1 fruit fly cellular context compared by ENCODE assay signal in genomic region chr3R:11216156-11216630, dm6.
TF ChIP-seq lines count a peak whose summit lies in the region.

RpS25 (minus strand) TSS chr3R:11216287.
CG4820 (plus strand) TSS chr3R:11216535.

TF ChIP-seq in whole organism, embryonic, 481 proteins besides CTCF, POLR2A, EP300 and RAD21 (continued from another document and continues in another):
- TF ChIP-seq Pdp1 (GFP tag; optimal IDR thresholded peaks at IDR 0.05; lab: Kevin White, UChicago): peak; percentile 86 to 91
- peak; percentile 75 for TF ChIP-seq CG3838 (GFP tag; optimal IDR thresholded peaks at IDR 0.05; lab: Kevin White, UChicago)
- peak; percentile 82 for TF ChIP-seq CG9437 (GFP tag; optimal IDR thresholded peaks at IDR 0.05; lab: Kevin White, UChicago)
- peak; percentile 72 for TF ChIP-seq lmd (GFP tag; IDR thresholded peaks at IDR 0.05; lab: Robert Waterston, UW)
- TF ChIP-seq toy (GFP tag; IDR thresholded peaks at IDR 0.05; lab: Robert Waterston, UW): peak; percentile 36; the same call in 1 of the 2 replicates
- peak; percentile 73 for TF ChIP-seq cwo (GFP tag; optimal IDR thresholded peaks at IDR 0.05; lab: Kevin White, UChicago)
- TF ChIP-seq CG9876 (GFP tag; optimal IDR thresholded peaks at IDR 0.05; lab: Kevin White, UChicago): peak; percentile 92
- peak; percentile 96 for TF ChIP-seq bcd (GFP tag; optimal IDR thresholded peaks at IDR 0.05; lab: Kevin White, UChicago)
- peak; percentile 84 for TF ChIP-seq CG15269 (tag; optimal IDR thresholded peaks at IDR 0.05; lab: Kevin White, UChicago)
- TF ChIP-seq Lhr (GFP tag; optimal IDR thresholded peaks at IDR 0.05; lab: Kevin White, UChicago): peak; percentile 90
- TF ChIP-seq Neu2 (GFP tag; optimal IDR thresholded peaks at IDR 0.05; lab: Kevin White, UChicago; ENCODE audit: borderline replicate concordance): peak; percentile 85
- peak; percentile 88 for TF ChIP-seq stwl (tag; optimal IDR thresholded peaks at IDR 0.05; lab: Kevin White, UChicago)
- TF ChIP-seq HLHmδ (GFP tag; optimal IDR thresholded peaks at IDR 0.05; lab: Kevin White, UChicago): peak; percentile 99
- peak; percentile 94 for TF ChIP-seq B-H2 (GFP tag; optimal IDR thresholded peaks at IDR 0.05; lab: Kevin White, UChicago)
- peak; percentile 72 for TF ChIP-seq chn (GFP tag; optimal IDR thresholded peaks at IDR 0.05; lab: Kevin White, UChicago)
- TF ChIP-seq Nf-YA (GFP tag; IDR thresholded peaks at IDR 0.05; lab: Robert Waterston, UW): peak; percentile 79
- TF ChIP-seq gcm2 (GFP tag; optimal IDR thresholded peaks at IDR 0.05; lab: Kevin White, UChicago): peak; percentile 86
- TF ChIP-seq wdn (GFP tag; IDR thresholded peaks at IDR 0.05; lab: Robert Waterston, UW): peak; percentile 77
- peak; percentile 94 for TF ChIP-seq shn (GFP tag; optimal IDR thresholded peaks at IDR 0.05; lab: Kevin White, UChicago)
- peak; percentile 92 for TF ChIP-seq CG33557 (GFP tag; optimal IDR thresholded peaks at IDR 0.05; lab: Kevin White, UChicago)
- TF ChIP-seq her (GFP tag; optimal IDR thresholded peaks at IDR 0.05; lab: Kevin White, UChicago): peak; percentile 91
- peak; percentile 77; the same call in 1 of the 2 replicates for TF ChIP-seq seq (GFP tag; IDR thresholded peaks at IDR 0.05; lab: Robert Waterston, UW)
- TF ChIP-seq CG3407 (GFP tag; optimal IDR thresholded peaks at IDR 0.05; lab: Kevin White, UChicago): peak; percentile 87
- peak; percentile 86 for TF ChIP-seq Bdp1 (GFP tag; optimal IDR thresholded peaks at IDR 0.05; lab: Kevin White, UChicago)
- peak; percentile 85 for TF ChIP-seq Hey (tag; optimal IDR thresholded peaks at IDR 0.05; lab: Kevin White, UChicago)
- peak; percentile 92 for TF ChIP-seq CG2875 (GFP tag; optimal IDR thresholded peaks at IDR 0.05; lab: Kevin White, UChicago)
- peak; percentile 92 for TF ChIP-seq Hsf (GFP tag; optimal IDR thresholded peaks at IDR 0.05; lab: Kevin White, UChicago)
- peak; percentile 9 for TF ChIP-seq CG15073 (GFP tag; optimal IDR thresholded peaks at IDR 0.05; lab: Kevin White, UChicago)
- peak; percentile 74 for TF ChIP-seq CG3065 (GFP tag; optimal IDR thresholded peaks at IDR 0.05; lab: Kevin White, UChicago)
- no peak for TF ChIP-seq dan (GFP tag; IDR thresholded peaks at IDR 0.05; lab: Robert Waterston, UW)
- peak; percentile 91 for TF ChIP-seq MBD-R2 (GFP tag; IDR thresholded peaks at IDR 0.05; lab: Robert Waterston, UW)
- TF ChIP-seq CG8944 (GFP tag; optimal IDR thresholded peaks at IDR 0.05; lab: Kevin White, UChicago): peak; percentile 80
- peak; percentile 62 for TF ChIP-seq CG4282 (GFP tag; optimal IDR thresholded peaks at IDR 0.05; lab: Kevin White, UChicago)
- peak; percentile 77 for TF ChIP-seq CG31224 (GFP tag; IDR thresholded peaks at IDR 0.05; lab: Robert Waterston, UW)
- TF ChIP-seq ash1 (GFP tag; optimal IDR thresholded peaks at IDR 0.05; lab: Kevin White, UChicago): peak; percentile 93
- TF ChIP-seq CG14860 (GFP tag; IDR thresholded peaks at IDR 0.05; lab: Robert Waterston, UW; ENCODE audit: partially characterized antibody): peak; percentile 77
- TF ChIP-seq CG10274 (GFP tag; optimal IDR thresholded peaks at IDR 0.05; lab: Kevin White, UChicago): peak; percentile 88
- TF ChIP-seq ham (GFP tag; IDR thresholded peaks at IDR 0.05; lab: Robert Waterston, UW): peak; percentile 55; the same call in 1 of the 2 replicates
- peak; percentile 90 for TF ChIP-seq CG34422 (GFP tag; IDR thresholded peaks at IDR 0.05; lab: Robert Waterston, UW)
- TF ChIP-seq CG30020 (tag; optimal IDR thresholded peaks at IDR 0.05; lab: Kevin White, UChicago): peak; percentile 84
- peak; percentile 67 for TF ChIP-seq rib (GFP tag; IDR thresholded peaks at IDR 0.05; lab: Robert Waterston, UW)
- TF ChIP-seq cad (GFP tag; optimal IDR thresholded peaks at IDR 0.05; lab: Kevin White, UChicago): no peak
- TF ChIP-seq ase (GFP tag; IDR thresholded peaks at IDR 0.05; lab: Robert Waterston, UW): peak; percentile 77
- TF ChIP-seq Sox102F (GFP tag; optimal IDR thresholded peaks at IDR 0.05; lab: Kevin White, UChicago): peak; percentile 72
- TF ChIP-seq tgo (GFP tag; IDR thresholded peaks at IDR 0.05; lab: Robert Waterston, UW): peak; percentile 88
- TF ChIP-seq CG17802 (tag; optimal IDR thresholded peaks at IDR 0.05; lab: Kevin White, UChicago): peak; percentile 82
- peak; percentile 87 for TF ChIP-seq ATbp (GFP tag; optimal IDR thresholded peaks at IDR 0.05; lab: Kevin White, UChicago)
- peak; percentile 73 for TF ChIP-seq fd96Cb (tag; optimal IDR thresholded peaks at IDR 0.05; lab: Kevin White, UChicago)
- peak; percentile 15 for TF ChIP-seq Ravus (GFP tag; IDR thresholded peaks at IDR 0.05; lab: Robert Waterston, UW)
- peak; percentile 38; the same call in 2 of the 4 replicates for TF ChIP-seq Gug (GFP tag; IDR thresholded peaks at IDR 0.05; lab: Robert Waterston, UW)
- TF ChIP-seq nerfin-2 (GFP tag; IDR thresholded peaks at IDR 0.05; lab: Robert Waterston, UW; ENCODE audit: partially characterized antibody): peak; percentile 72
- peak; percentile 83 for TF ChIP-seq CG30431 (GFP tag; optimal IDR thresholded peaks at IDR 0.05; lab: Kevin White, UChicago)
- TF ChIP-seq Eip74EF (GFP tag; optimal IDR thresholded peaks at IDR 0.05; lab: Kevin White, UChicago): peak in 1 of 2 experiments; percentile 84
- TF ChIP-seq ssp (GFP tag; IDR thresholded peaks at IDR 0.05; lab: Robert Waterston, UW): peak; percentile 72
- peak; percentile 85 for TF ChIP-seq dmrt11E (tag; optimal IDR thresholded peaks at IDR 0.05; lab: Kevin White, UChicago)
- peak; percentile 84 for TF ChIP-seq H2.0 (GFP tag; IDR thresholded peaks at IDR 0.05; lab: Robert Waterston, UW)
- TF ChIP-seq NC2α (GFP tag; optimal IDR thresholded peaks at IDR 0.05; lab: Kevin White, UChicago): peak; percentile 84
- peak; percentile 90 for TF ChIP-seq CG6854 (GFP tag; optimal IDR thresholded peaks at IDR 0.05; lab: Kevin White, UChicago)
- TF ChIP-seq fru (optimal IDR thresholded peaks at IDR 0.05; lab: Kevin White, UChicago): no peak
- peak; percentile 98 for TF ChIP-seq NC2β (GFP tag; optimal IDR thresholded peaks at IDR 0.05; lab: Kevin White, UChicago)
- no peak for TF ChIP-seq Lpt (GFP tag; optimal IDR thresholded peaks at IDR 0.05; lab: Kevin White, UChicago)
- peak; percentile 96 for TF ChIP-seq CG14710 (tag; optimal IDR thresholded peaks at IDR 0.05; lab: Kevin White, UChicago)
- TF ChIP-seq CG15514 (GFP tag; optimal IDR thresholded peaks at IDR 0.05; lab: Kevin White, UChicago): peak; percentile 93
- TF ChIP-seq Hmx (GFP tag; optimal IDR thresholded peaks at IDR 0.05; lab: Kevin White, UChicago): peak; percentile 25
- no peak for TF ChIP-seq h (optimal IDR thresholded peaks at IDR 0.05; lab: Kevin White, UChicago)
- peak; percentile 80; the same call in 2 of the 3 replicates for TF ChIP-seq hb (GFP tag; IDR thresholded peaks at IDR 0.05; lab: Robert Waterston, UW; ENCODE audit: partially characterized antibody)
- TF ChIP-seq CG12104 (GFP tag; optimal IDR thresholded peaks at IDR 0.05; lab: Kevin White, UChicago): peak; percentile 93
- TF ChIP-seq Mrtf (GFP tag; IDR thresholded peaks at IDR 0.05; lab: Robert Waterston, UW): peak; percentile 82
- peak; percentile 70 for TF ChIP-seq GATAe (GFP tag; conservative IDR thresholded peaks at IDR 0.05; lab: Robert Waterston, UW)
- TF ChIP-seq sisA (GFP tag; IDR thresholded peaks at IDR 0.05; lab: Robert Waterston, UW): peak; percentile 40; the same call in 1 of the 2 replicates
- peak; percentile 89 for TF ChIP-seq sens-2 (GFP tag; IDR thresholded peaks at IDR 0.05; lab: Robert Waterston, UW)
- peak; percentile 84 for TF ChIP-seq CG1792 (GFP tag; optimal IDR thresholded peaks at IDR 0.05; lab: Kevin White, UChicago)
- peak; percentile 88 for TF ChIP-seq CG11723 (GFP tag; optimal IDR thresholded peaks at IDR 0.05; lab: Kevin White, UChicago)
- peak; percentile 78 for TF ChIP-seq Spps (tag; optimal IDR thresholded peaks at IDR 0.05; lab: Kevin White, UChicago)
- TF ChIP-seq tio (GFP tag; optimal IDR thresholded peaks at IDR 0.05; lab: Kevin White, UChicago): no peak
- TF ChIP-seq Bteb2 (GFP tag; optimal IDR thresholded peaks at IDR 0.05; lab: Kevin White, UChicago): peak; percentile 87
- TF ChIP-seq tup (GFP tag; optimal IDR thresholded peaks at IDR 0.05; lab: Kevin White, UChicago): peak; percentile 53
- TF ChIP-seq CG11504 (tag; optimal IDR thresholded peaks at IDR 0.05; lab: Kevin White, UChicago): peak; percentile 84
- TF ChIP-seq CG10565 (GFP tag; optimal IDR thresholded peaks at IDR 0.05; lab: Kevin White, UChicago): peak; percentile 59
- peak; percentile 62; the same call in 1 of the 2 replicates for TF ChIP-seq tna (GFP tag; IDR thresholded peaks at IDR 0.05; lab: Robert Waterston, UW; ENCODE audit: partially characterized antibody)
- peak; percentile 73 for TF ChIP-seq Blimp-1 (GFP tag; optimal IDR thresholded peaks at IDR 0.05; lab: Kevin White, UChicago)
- TF ChIP-seq ttk (GFP tag; IDR thresholded peaks at IDR 0.05; lab: Robert Waterston, UW): peak; percentile 85
- no peak for TF ChIP-seq Trl (optimal IDR thresholded peaks at IDR 0.05; lab: Kevin White, UChicago)
- peak; percentile 96 for TF ChIP-seq Trl (GFP tag; optimal IDR thresholded peaks at IDR 0.05; lab: Kevin White, UChicago)
- peak; percentile 92 for TF ChIP-seq Scr (GFP tag; IDR thresholded peaks at IDR 0.05; lab: Robert Waterston, UW; ENCODE audit: partially characterized antibody)
- no peak for TF ChIP-seq CkIIα-i1 (GFP tag; IDR thresholded peaks at IDR 0.05; lab: Robert Waterston, UW)
- peak; percentile 90 for TF ChIP-seq slp2 (GFP tag; optimal IDR thresholded peaks at IDR 0.05; lab: Kevin White, UChicago)
- peak; percentile 89 for TF ChIP-seq amos (GFP tag; IDR thresholded peaks at IDR 0.05; lab: Robert Waterston, UW; ENCODE audit: partially characterized antibody)
- peak; percentile 85 for TF ChIP-seq CG2678 (tag; optimal IDR thresholded peaks at IDR 0.05; lab: Kevin White, UChicago)
- TF ChIP-seq CG16813 (GFP tag; IDR thresholded peaks at IDR 0.05; lab: Robert Waterston, UW; ENCODE audit: partially characterized antibody): peak; percentile 87
- TF ChIP-seq CG7963 (GFP tag; IDR thresholded peaks at IDR 0.05; lab: Robert Waterston, UW; ENCODE audit: partially characterized antibody): peak; percentile 69; the same call in 1 of the 3 replicates
- peak; percentile 96 for TF ChIP-seq Meics (GFP tag; optimal IDR thresholded peaks at IDR 0.05; lab: Kevin White, UChicago)
- TF ChIP-seq CG18476 (GFP tag; optimal IDR thresholded peaks at IDR 0.05; lab: Kevin White, UChicago): peak; percentile 76
- TF ChIP-seq Deaf1 (tag; optimal IDR thresholded peaks at IDR 0.05; lab: Kevin White, UChicago): peak; percentile 58
- peak; percentile 79 for TF ChIP-seq CG16779 (GFP tag; IDR thresholded peaks at IDR 0.05; lab: Robert Waterston, UW)
- TF ChIP-seq dysf (GFP tag; IDR thresholded peaks at IDR 0.05; lab: Robert Waterston, UW): peak; percentile 86
- no peak for TF ChIP-seq corto (GFP tag; optimal IDR thresholded peaks at IDR 0.05; lab: Kevin White, UChicago)
- peak; percentile 91 for TF ChIP-seq Fer3 (tag; optimal IDR thresholded peaks at IDR 0.05; lab: Kevin White, UChicago)
- TF ChIP-seq croc (GFP tag; conservative IDR thresholded peaks at IDR 0.05; lab: Robert Waterston, UW): peak; percentile 77
- TF ChIP-seq wek (GFP tag; optimal IDR thresholded peaks at IDR 0.05; lab: Kevin White, UChicago): peak; percentile 92
- peak; percentile 75 for TF ChIP-seq psq (GFP tag; optimal IDR thresholded peaks at IDR 0.05; lab: Kevin White, UChicago)
- TF ChIP-seq CG10543 (GFP tag; optimal IDR thresholded peaks at IDR 0.05; lab: Kevin White, UChicago): peak; percentile 97
- TF ChIP-seq btn (GFP tag; optimal IDR thresholded peaks at IDR 0.05; lab: Kevin White, UChicago): peak; percentile 88
- TF ChIP-seq ap (GFP tag; IDR thresholded peaks at IDR 0.05; lab: Robert Waterston, UW): peak; percentile 71
- TF ChIP-seq Sry-β (GFP tag; optimal IDR thresholded peaks at IDR 0.05; lab: Kevin White, UChicago): peak; percentile 69
- TF ChIP-seq CG13424 (tag; optimal IDR thresholded peaks at IDR 0.05; lab: Kevin White, UChicago): peak; percentile 84
- TF ChIP-seq CG4707 (GFP tag; optimal IDR thresholded peaks at IDR 0.05; lab: Kevin White, UChicago): peak; percentile 89
- peak; percentile 82 for TF ChIP-seq CG12744 (GFP tag; optimal IDR thresholded peaks at IDR 0.05; lab: Kevin White, UChicago)
- peak; percentile 78 for TF ChIP-seq Awh (GFP tag; IDR thresholded peaks at IDR 0.05; lab: Robert Waterston, UW)
- 0 out of 3 replicates have a peak, but pooled peaks have one; percentile 31 for TF ChIP-seq CG7357 (GFP tag; IDR thresholded peaks at IDR 0.05; lab: Robert Waterston, UW)
- peak; percentile 91 for TF ChIP-seq CG13287 (GFP tag; IDR thresholded peaks at IDR 0.05; lab: Robert Waterston, UW; ENCODE audit: partially characterized antibody)
- TF ChIP-seq bbx (GFP tag; IDR thresholded peaks at IDR 0.05; lab: Robert Waterston, UW; ENCODE audit: partially characterized antibody): peak; percentile 70
- TF ChIP-seq Sry-δ (GFP tag; optimal IDR thresholded peaks at IDR 0.05; lab: Kevin White, UChicago): peak; percentile 92
- TF ChIP-seq CG10654 (GFP tag; optimal IDR thresholded peaks at IDR 0.05; lab: Kevin White, UChicago): peak; percentile 90
- TF ChIP-seq mld (GFP tag; IDR thresholded peaks at IDR 0.05; lab: Robert Waterston, UW; ENCODE audit: partially characterized antibody): peak; percentile 65; the same call in 1 of the 3 replicates
- peak; percentile 85 for TF ChIP-seq salm (tag; optimal IDR thresholded peaks at IDR 0.05; lab: Kevin White, UChicago)
- TF ChIP-seq Atf6 (GFP tag; IDR thresholded peaks at IDR 0.05; lab: Robert Waterston, UW): peak; percentile 89
- peak; percentile 98 for TF ChIP-seq pzg (GFP tag; optimal IDR thresholded peaks at IDR 0.05; lab: Kevin White, UChicago)
- peak; percentile 99 for TF ChIP-seq Ets65A (GFP tag; lab: Kevin White, UChicago)
- TF ChIP-seq CG12769 (tag; optimal IDR thresholded peaks at IDR 0.05; lab: Kevin White, UChicago): peak; percentile 93
- TF ChIP-seq Asciz (GFP tag; optimal IDR thresholded peaks at IDR 0.05; lab: Kevin White, UChicago): peak; percentile 89
- no peak for TF ChIP-seq pita (GFP tag; optimal IDR thresholded peaks at IDR 0.05; lab: Kevin White, UChicago)
- TF ChIP-seq CG13894 (tag; optimal IDR thresholded peaks at IDR 0.05; lab: Kevin White, UChicago): peak; percentile 83
- TF ChIP-seq CG6254 (GFP tag; optimal IDR thresholded peaks at IDR 0.05; lab: Kevin White, UChicago): peak; percentile 74
- TF ChIP-seq CG12071 (GFP tag; optimal IDR thresholded peaks at IDR 0.05; lab: Kevin White, UChicago): peak; percentile 94
- peak; percentile 79 for TF ChIP-seq CG14014 (GFP tag; IDR thresholded peaks at IDR 0.05; lab: Robert Waterston, UW)
- peak; percentile 88 for TF ChIP-seq NK7.1 (GFP tag; optimal IDR thresholded peaks at IDR 0.05; lab: Kevin White, UChicago)
- peak; percentile 93 for TF ChIP-seq nmo (GFP tag; optimal IDR thresholded peaks at IDR 0.05; lab: Kevin White, UChicago)
